Fruit fly (Drosophila melanogaster) whole organism: ENCODE results near the gene CG33791.

ENCODE experiments used
- CG8478 ChIP-seq: fragments of >200 bp; optimal IDR thresholded peaks from 2 replicates; lab custom pipeline; 2018; ENCODE audit warnings: inconsistent platforms
- Dll ChIP-seq: fragments of >200 bp; optimal IDR thresholded peaks from 2 replicates; lab custom pipeline; 2017
- EcR ChIP-seq, 2 experiments: fragments of >200 bp; optimal IDR thresholded peaks; 2 replicates each; lab custom pipeline; 2017; ENCODE audit warnings: missing biosample characterization in 2 of 2, missing genetic modification characterization in 2 of 2, missing genetic modification reagents in 2 of 2
- pan ChIP-seq: fragments of >200 bp; optimal IDR thresholded peaks from 2 replicates; lab custom pipeline; 2017
- psq ChIP-seq: fragments of >200 bp; optimal IDR thresholded peaks from 2 replicates; lab custom pipeline; 2017
- usp ChIP-seq: fragments of >200 bp; optimal IDR thresholded peaks from 2 replicates; lab custom pipeline; 2017; ENCODE audit warnings: missing biosample characterization, missing genetic modification characterization, mixed read lengths

CG33791 gene

dm6 chr3L:1602833-1603128, at the start of gene CG33791, which contains the start of gene CG18170:
Gene CG33791 (plus strand): TSS chr3L:1602954.
Gene CG18170 (plus strand): TSS chr3L:1602954.
- no peak for TF ChIP-seq usp (GFP tag; lab: Kevin White, UChicago)
- no peak for TF ChIP-seq pan
- no peak for TF ChIP-seq CG8478 (lab: Kevin White, UChicago)
- TF ChIP-seq psq (lab: Kevin White, UChicago): no peak
- no peak for TF ChIP-seq EcR (GFP tag; optimal IDR thresholded peaks at IDR 0.05; lab: Kevin White, UChicago)
- TF ChIP-seq Dll (lab: Kevin White, UChicago): no peak

dm6 chr3L:1553193-1553592, 49.6 kb upstream of the CG33791 start, which contains the start of gene Pcyt2:
Gene Pcyt2 (plus strand): TSS chr3L:1553493.
- no peak for TF ChIP-seq psq (lab: Kevin White, UChicago)
- TF ChIP-seq CG8478 (lab: Kevin White, UChicago): no peak
- TF ChIP-seq pan: no peak
- no peak for TF ChIP-seq EcR (GFP tag; optimal IDR thresholded peaks at IDR 0.05; lab: Kevin White, UChicago)
- TF ChIP-seq Dll (lab: Kevin White, UChicago): no peak
- no peak for TF ChIP-seq usp (GFP tag; lab: Kevin White, UChicago)

DNA sequence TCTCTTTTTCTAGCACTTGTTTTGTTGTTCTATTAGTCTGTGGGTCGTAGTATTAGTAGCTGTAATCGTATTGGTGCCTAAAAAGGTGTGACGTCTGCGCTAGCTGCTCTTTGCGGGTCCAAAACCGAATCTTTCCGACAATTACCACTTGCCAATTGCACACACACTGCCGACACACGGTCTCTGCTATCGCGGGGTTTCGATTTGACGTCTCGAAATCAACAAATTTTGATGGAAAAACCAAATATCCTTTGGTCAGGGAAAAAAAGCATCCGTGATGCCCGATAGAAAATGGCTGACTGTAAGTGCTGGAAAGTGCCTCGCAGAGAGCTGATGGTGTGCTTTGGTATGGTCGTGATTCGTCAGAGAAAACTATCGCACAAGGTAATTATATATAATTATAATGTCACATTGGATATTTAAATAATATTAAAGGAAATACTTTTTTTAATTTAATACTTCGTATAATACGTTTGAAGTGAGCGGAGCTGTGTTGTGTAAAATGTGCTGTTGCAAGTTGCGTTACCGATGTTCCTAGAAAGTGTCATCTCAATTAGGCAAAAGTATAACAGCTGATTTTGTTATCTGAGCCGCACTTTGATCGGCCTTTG, 44.5 kb upstream of the CG33791 start, which contains the start of the genes Pex10 and CG12099:
TSS of gene Pex10 (plus strand) at position 51 of the 611 bp plus-strand sequence.
TSS of gene CG12099 (minus strand) at position 307 of the 611 bp plus-strand sequence.
- no peak for TF ChIP-seq CG8478 (lab: Kevin White, UChicago)
- TF ChIP-seq EcR (GFP tag; optimal IDR thresholded peaks at IDR 0.05; lab: Kevin White, UChicago): no peak
- no peak for TF ChIP-seq psq (lab: Kevin White, UChicago)
- TF ChIP-seq pan: no peak
- no peak for TF ChIP-seq usp (GFP tag; lab: Kevin White, UChicago)
- no peak for TF ChIP-seq Dll (lab: Kevin White, UChicago)

DNA sequence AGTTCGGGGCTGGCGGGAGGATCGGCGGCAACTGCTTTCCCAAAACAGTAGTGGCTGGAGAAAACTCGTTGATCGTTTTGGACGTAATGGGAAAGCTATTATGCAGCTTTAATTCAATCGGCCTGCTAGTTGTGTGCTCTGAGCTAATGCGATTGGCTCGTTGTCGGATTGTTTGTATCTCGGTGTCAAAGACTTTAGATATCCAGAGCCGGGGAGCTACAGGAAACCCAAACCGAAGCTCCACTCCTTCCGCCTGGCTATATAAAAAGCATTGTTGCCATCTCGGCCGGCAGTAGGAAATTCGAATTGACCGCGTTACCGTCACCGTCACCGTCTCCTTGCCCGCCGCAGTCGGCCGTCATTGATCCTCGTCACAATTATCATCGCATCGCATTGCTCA, 37.7 kb upstream of the CG33791 start, which contains the start of gene CG12003:
TSS of gene CG12003 (plus strand) at position 301 of the 400 bp plus-strand sequence.
- TF ChIP-seq psq (lab: Kevin White, UChicago) (no peak), pan (no peak), Dll (lab: Kevin White, UChicago) (no peak), EcR (GFP tag; optimal IDR thresholded peaks at IDR 0.05; lab: Kevin White, UChicago) (no peak), CG8478 (lab: Kevin White, UChicago) (no peak), usp (GFP tag; lab: Kevin White, UChicago) (no peak)

DNA sequence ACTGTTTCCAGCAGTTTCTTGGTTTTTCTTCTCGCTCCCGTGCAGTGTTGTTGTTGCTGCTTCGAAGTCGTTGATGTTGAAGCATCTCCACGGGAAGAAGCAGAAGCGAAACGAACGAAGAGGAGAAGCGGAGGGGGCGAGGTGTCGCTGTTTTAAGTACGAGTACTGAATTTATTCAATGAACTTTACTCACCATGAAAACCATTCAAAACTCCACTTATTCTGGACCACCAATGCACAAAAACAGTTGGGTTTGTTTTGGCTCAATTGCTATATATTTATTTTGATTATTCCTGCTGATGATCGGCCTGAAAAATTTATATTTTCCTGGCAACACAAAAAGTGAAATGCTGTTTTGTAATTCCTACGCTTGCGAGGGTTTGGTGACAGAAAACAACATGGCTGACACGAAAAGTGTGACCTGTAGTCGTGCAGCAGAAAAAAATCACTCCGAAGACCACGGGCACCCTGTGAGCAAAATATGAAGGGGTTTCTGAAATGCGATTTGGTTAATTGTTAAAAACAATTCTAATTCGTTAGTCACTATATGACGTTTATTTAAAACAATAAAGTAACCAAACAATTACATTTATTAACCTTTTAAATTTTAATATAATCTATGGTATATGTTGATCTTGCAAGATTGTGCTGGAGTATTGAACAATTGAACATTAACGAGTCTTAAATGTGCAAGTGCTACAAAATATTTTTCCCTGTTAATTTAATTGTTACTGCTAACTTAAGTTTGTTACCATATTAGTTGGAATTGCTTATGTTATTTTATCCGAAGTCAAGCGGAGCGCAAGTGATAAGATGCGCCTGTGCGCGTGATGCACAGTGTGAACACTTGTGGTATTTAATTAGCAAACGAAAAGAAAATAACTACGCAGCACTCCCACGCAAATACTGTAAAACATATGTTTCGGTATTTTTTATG, 34.3 kb upstream of the CG33791 start, which contains the start of gene CG7879:
TSS of gene CG7879 (minus strand) at position 384 of the 937 bp plus-strand sequence.
- TF ChIP-seq CG8478 (lab: Kevin White, UChicago) (no peak), pan (no peak), psq (lab: Kevin White, UChicago) (no peak), EcR (GFP tag; optimal IDR thresholded peaks at IDR 0.05; lab: Kevin White, UChicago) (no peak), Dll (lab: Kevin White, UChicago) (no peak), usp (GFP tag; lab: Kevin White, UChicago) (no peak)

DNA sequence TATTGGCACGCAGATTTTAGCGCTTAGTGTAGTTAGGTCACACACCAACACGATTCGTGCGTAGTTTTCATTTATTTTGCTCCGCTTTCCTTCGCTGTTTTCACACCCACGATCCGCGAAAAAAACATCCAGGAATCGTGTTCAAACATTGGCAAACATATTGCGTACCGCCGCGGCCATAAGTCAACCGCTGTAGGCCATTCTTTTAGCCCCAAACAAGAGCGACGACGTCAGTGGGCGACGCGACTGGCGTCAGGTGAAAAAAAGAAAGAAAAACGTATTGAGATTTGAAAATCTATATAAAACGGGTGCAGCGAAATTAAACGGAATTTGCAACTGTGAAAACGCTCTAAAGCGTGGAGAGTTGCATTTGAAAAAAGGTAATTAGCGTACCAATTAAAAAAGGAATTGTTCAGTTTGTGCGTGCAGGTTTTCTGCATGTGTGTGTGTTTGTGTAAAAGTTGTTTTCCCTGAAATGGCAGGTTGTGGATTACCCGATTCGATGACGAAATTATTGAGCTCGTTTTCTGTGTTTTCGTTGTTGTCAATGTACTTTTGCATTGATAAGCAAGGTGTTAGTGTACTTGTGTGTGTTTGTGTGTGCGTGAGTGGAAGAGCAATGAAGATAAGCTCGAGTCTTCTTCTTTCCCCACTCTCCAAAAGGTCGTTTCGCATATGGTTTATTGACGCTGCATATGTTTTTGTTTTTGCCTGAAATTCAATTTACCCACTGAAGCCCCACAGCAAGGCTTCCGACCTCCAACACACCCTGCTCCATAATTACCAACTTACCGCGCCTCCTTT, 33.4 kb upstream of the CG33791 start, which contains the start of gene Tmep:
TSS of gene Tmep (plus strand) at position 20 of the 804 bp plus-strand sequence.
- TF ChIP-seq psq (lab: Kevin White, UChicago): no peak
- TF ChIP-seq EcR (GFP tag; optimal IDR thresholded peaks at IDR 0.05; lab: Kevin White, UChicago): no peak
- no peak for TF ChIP-seq CG8478 (lab: Kevin White, UChicago)
- TF ChIP-seq pan: no peak

dm6 chr3L:1569966-1570276, 32.8 kb upstream of the CG33791 start:
- TF ChIP-seq psq (lab: Kevin White, UChicago) (no peak), EcR (GFP tag; optimal IDR thresholded peaks at IDR 0.05; lab: Kevin White, UChicago) (no peak), CG8478 (lab: Kevin White, UChicago) (no peak), pan (no peak), Dll (lab: Kevin White, UChicago) (no peak), usp (GFP tag; lab: Kevin White, UChicago) (no peak)

- no peak for TF ChIP-seq pan
- no peak for TF ChIP-seq EcR (GFP tag; optimal IDR thresholded peaks at IDR 0.05; lab: Kevin White, UChicago)
- no peak for TF ChIP-seq CG8478 (lab: Kevin White, UChicago)
- no peak for TF ChIP-seq psq (lab: Kevin White, UChicago)
- no peak for TF ChIP-seq usp (GFP tag; lab: Kevin White, UChicago)
Measured at dm6 chr3L:1571077-1571476, 31.7 kb upstream of the CG33791 start.

DNA sequence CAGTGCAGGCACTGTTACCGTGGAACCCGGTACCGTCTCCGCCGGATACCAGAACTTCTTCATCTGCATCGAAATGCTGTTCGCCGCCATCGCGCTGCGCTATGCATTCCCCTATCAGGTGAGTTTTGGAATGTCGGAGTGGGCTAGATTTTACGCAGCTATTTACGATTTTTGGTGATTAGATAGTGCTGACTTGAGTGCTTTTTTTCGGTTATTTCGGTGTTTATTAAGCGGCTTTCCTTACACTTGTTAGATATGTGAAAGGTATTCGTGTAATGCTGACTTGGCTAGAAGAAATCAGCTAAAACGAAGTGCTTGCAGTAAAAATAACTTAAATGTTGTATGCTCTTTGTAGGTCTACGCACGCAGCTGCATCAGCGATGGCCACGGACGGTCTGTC, 29.6 kb upstream of the CG33791 start:
- no peak for TF ChIP-seq pan

DNA sequence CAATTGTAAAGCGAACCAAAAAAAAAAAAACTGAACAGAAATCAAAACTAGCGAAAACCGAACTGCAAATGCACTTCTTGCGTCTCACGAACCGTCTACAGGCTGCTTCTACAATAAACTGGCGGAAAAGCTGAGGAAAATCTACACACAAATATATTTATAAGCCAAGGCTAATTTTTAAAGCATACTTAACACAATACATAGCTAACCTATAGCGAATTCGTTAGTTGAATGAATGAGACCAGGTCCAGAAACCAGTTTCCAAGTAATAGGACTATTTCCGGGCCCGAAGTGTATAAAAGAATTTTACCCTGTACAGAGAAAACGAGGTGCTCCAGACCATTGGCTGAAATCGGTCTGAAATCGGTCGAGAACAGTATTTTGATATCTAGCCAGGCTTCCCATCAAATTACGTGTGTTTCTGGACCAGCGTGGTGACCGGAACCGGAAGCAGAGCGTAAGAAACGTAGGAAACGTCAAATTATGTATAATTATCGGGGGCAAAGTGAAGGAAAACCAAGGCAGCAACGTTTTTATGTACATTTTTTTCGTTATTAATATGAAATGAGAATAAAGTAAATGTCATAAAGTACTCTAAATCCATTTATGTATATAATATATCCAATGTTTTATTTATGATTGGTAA, 26.9 kb upstream of the CG33791 start:
- TF ChIP-seq usp (GFP tag; lab: Kevin White, UChicago) (no peak), CG8478 (lab: Kevin White, UChicago) (no peak), EcR (GFP tag; optimal IDR thresholded peaks at IDR 0.05; lab: Kevin White, UChicago) (no peak), Dll (lab: Kevin White, UChicago) (no peak), pan (no peak), psq (lab: Kevin White, UChicago) (no peak)
